Comparison of ENCODE assay signal across 7 worm cellular contexts in genomic region chrIII:7292569-7292968, ce11.
TF ChIP-seq lines count a peak whose summit lies in the region.

No protein-coding gene starts in this region.

TF ChIP-seq in whole organism, L1 larva, 84 proteins besides CTCF, POLR2A, EP300 and RAD21 (continues in another document):
- no peak for TF ChIP-seq snpc-4 (tag; optimal IDR thresholded peaks at IDR 0.05; lab: Kevin White, UChicago)
- peak in 1 of 2 experiments; percentile 5 for TF ChIP-seq efl-1 (optimal IDR thresholded peaks at IDR 0.05; lab: Kevin White, UChicago)
- TF ChIP-seq efl-1 (GFP tag; optimal IDR thresholded peaks at IDR 0.05 in 1 of 2; lab: Kevin White, UChicago), result no peak
- TF ChIP-seq dpl-1 (GFP tag; optimal IDR thresholded peaks at IDR 0.05; lab: Kevin White, UChicago), result peak in 1 of 3 experiments; percentile 32
- no peak for TF ChIP-seq sptf-1 (tag; optimal IDR thresholded peaks at IDR 0.05; lab: Kevin White, UChicago)
- TF ChIP-seq lin-14 (GFP tag; optimal IDR thresholded peaks at IDR 0.05; lab: Kevin White, UChicago), result peak; percentile 61
- TF ChIP-seq mep-1 (tag; optimal IDR thresholded peaks at IDR 0.05; lab: Kevin White, UChicago), result peak; percentile 69
- TF ChIP-seq sox-4 (tag; optimal IDR thresholded peaks at IDR 0.05; lab: Kevin White, UChicago), result no peak
- TF ChIP-seq snu-23 (GFP tag; optimal IDR thresholded peaks at IDR 0.05; lab: Kevin White, UChicago), result peak; percentile 10
- TF ChIP-seq ets-5 (GFP tag; IDR thresholded peaks at IDR 0.05; lab: Robert Waterston, UW), result no peak
- peak in 1 of 2 experiments; percentile 28 for TF ChIP-seq lsy-2 (tag; optimal IDR thresholded peaks at IDR 0.05; lab: Kevin White, UChicago)
- TF ChIP-seq C16A3.4 (tag; optimal IDR thresholded peaks at IDR 0.05; lab: Kevin White, UChicago), result peak; percentile 22
- TF ChIP-seq blmp-1 (tag; optimal IDR thresholded peaks at IDR 0.05; lab: Kevin White, UChicago), result peak; percentile 98

TF ChIP-seq in whole organism, L2 larva, 48 proteins besides CTCF, POLR2A, EP300 and RAD21 (continues in another document):
- TF ChIP-seq lsy-2 (tag; optimal IDR thresholded peaks at IDR 0.05; lab: Kevin White, UChicago) (no peak), mdl-1 (tag; optimal IDR thresholded peaks at IDR 0.05; lab: Kevin White, UChicago) (peak in 1 of 2 experiments; percentile 18), nhr-129 (tag; optimal IDR thresholded peaks at IDR 0.05; lab: Kevin White, UChicago) (peak; percentile 35), nhr-23 (tag; optimal IDR thresholded peaks at IDR 0.05; lab: Kevin White, UChicago) (no peak), R02D3.7 (tag; optimal IDR thresholded peaks at IDR 0.05; lab: Kevin White, UChicago) (no peak), peb-1 (tag; optimal IDR thresholded peaks at IDR 0.05; lab: Kevin White, UChicago) (no peak), unc-55 (GFP tag; optimal IDR thresholded peaks at IDR 0.05; lab: Kevin White, UChicago) (peak; percentile 4), ceh-82 (tag; optimal IDR thresholded peaks at IDR 0.05; lab: Kevin White, UChicago) (no peak), nhr-21 (tag; optimal IDR thresholded peaks at IDR 0.05; lab: Kevin White, UChicago) (no peak), ztf-1 (GFP tag; conservative IDR thresholded peaks at IDR 0.05; lab: Robert Waterston, UW) (no peak), fos-1 (tag; optimal IDR thresholded peaks at IDR 0.05; lab: Kevin White, UChicago) (peak; percentile 35), ZK546.5 (tag; optimal IDR thresholded peaks at IDR 0.05; lab: Kevin White, UChicago) (no peak), nhr-11 (tag; optimal IDR thresholded peaks at IDR 0.05; lab: Kevin White, UChicago) (no peak), sem-4 (tag; optimal IDR thresholded peaks at IDR 0.05; lab: Kevin White, UChicago) (no peak)

TF ChIP-seq in whole organism, L3 larva, 47 proteins besides CTCF, POLR2A, EP300 and RAD21 (continues in another document):
- TF ChIP-seq elt-2 (tag; optimal IDR thresholded peaks at IDR 0.05; lab: Kevin White, UChicago), result no peak
- no peak for TF ChIP-seq nhr-67 (tag; optimal IDR thresholded peaks at IDR 0.05; lab: Kevin White, UChicago)
- TF ChIP-seq snpc-4 (tag; optimal IDR thresholded peaks at IDR 0.05; lab: Kevin White, UChicago), result no peak
- TF ChIP-seq ceh-28 (tag; optimal IDR thresholded peaks at IDR 0.05; lab: Kevin White, UChicago), result no peak
- no peak for TF ChIP-seq tbx-2 (tag; optimal IDR thresholded peaks at IDR 0.05; lab: Kevin White, UChicago)
- TF ChIP-seq unc-39 (tag; optimal IDR thresholded peaks at IDR 0.05; lab: Kevin White, UChicago), result no peak
- peak; percentile 7 for TF ChIP-seq lin-39 (tag; optimal IDR thresholded peaks at IDR 0.05; lab: Kevin White, UChicago)
- no peak for TF ChIP-seq ZK546.5 (tag; optimal IDR thresholded peaks at IDR 0.05; lab: Kevin White, UChicago)
- TF ChIP-seq nhr-23 (tag; optimal IDR thresholded peaks at IDR 0.05; lab: Kevin White, UChicago), result no peak
- TF ChIP-seq lsy-12 (tag; optimal IDR thresholded peaks at IDR 0.05; lab: Kevin White, UChicago), result no peak
- TF ChIP-seq sea-2 (GFP tag; optimal IDR thresholded peaks at IDR 0.05; lab: Kevin White, UChicago), result no peak
- TF ChIP-seq fkh-10 (GFP tag; optimal IDR thresholded peaks at IDR 0.05; lab: Kevin White, UChicago), result no peak
- TF ChIP-seq nhr-76 (tag; optimal IDR thresholded peaks at IDR 0.05; lab: Kevin White, UChicago), result no peak
- no peak for TF ChIP-seq elt-1 (tag; optimal IDR thresholded peaks at IDR 0.05; lab: Kevin White, UChicago)
- no peak for TF ChIP-seq fos-1 (tag; optimal IDR thresholded peaks at IDR 0.05; lab: Kevin White, UChicago)

TF ChIP-seq in whole organism, L4 larva, 104 proteins besides CTCF, POLR2A, EP300 and RAD21 (continues in another document):
- TF ChIP-seq mep-1 (tag; optimal IDR thresholded peaks at IDR 0.05; lab: Kevin White, UChicago), result peak; percentile 31
- TF ChIP-seq F44E2.7 (GFP tag; IDR thresholded peaks at IDR 0.05; lab: Robert Waterston, UW), result no peak
- no peak for TF ChIP-seq hlh-11 (tag; optimal IDR thresholded peaks at IDR 0.05; lab: Kevin White, UChicago)
- TF ChIP-seq fkh-10 (GFP tag; optimal IDR thresholded peaks at IDR 0.05; lab: Kevin White, UChicago), result no peak
- no peak for TF ChIP-seq dpl-1 (GFP tag; optimal IDR thresholded peaks at IDR 0.05; lab: Kevin White, UChicago)
- TF ChIP-seq tra-1 (GFP tag; IDR thresholded peaks at IDR 0.05; lab: Robert Waterston, UW), result no peak
- no peak for TF ChIP-seq duxl-1 (tag; optimal IDR thresholded peaks at IDR 0.05; lab: Kevin White, UChicago; ENCODE audit: poor library complexity)
- TF ChIP-seq nhr-42 (GFP tag; IDR thresholded peaks at IDR 0.05; lab: Robert Waterston, UW), result no peak
- no peak for TF ChIP-seq lin-38 (GFP tag; IDR thresholded peaks at IDR 0.05; lab: Robert Waterston, UW)
- TF ChIP-seq snpc-1.2 (GFP tag; IDR thresholded peaks at IDR 0.05; lab: Robert Waterston, UW), result no peak
- TF ChIP-seq nhr-48 (tag; optimal IDR thresholded peaks at IDR 0.05; lab: Kevin White, UChicago), result no peak
- no peak for TF ChIP-seq mxl-2 (GFP tag; conservative IDR thresholded peaks at IDR 0.05; lab: Robert Waterston, UW)
- TF ChIP-seq aha-1 (tag; lab: Kevin White, UChicago), result peak; percentile 91
- no peak for TF ChIP-seq ceh-28 (tag; optimal IDR thresholded peaks at IDR 0.05; lab: Kevin White, UChicago)
- peak; percentile 38 for TF ChIP-seq nhr-28 (tag; optimal IDR thresholded peaks at IDR 0.05; lab: Kevin White, UChicago)

TF ChIP-seq in whole organism, late embryonic, 69 proteins besides CTCF, POLR2A, EP300 and RAD21:
- TF ChIP-seq unc-55 (GFP tag; optimal IDR thresholded peaks at IDR 0.05; lab: Kevin White, UChicago) (peak; percentile 10), elt-4 (tag; optimal IDR thresholded peaks at IDR 0.05; lab: Kevin White, UChicago) (no peak)

TF ChIP-seq in whole organism, mixed stage, embryonic, 35 proteins besides CTCF, POLR2A, EP300 and RAD21:
- TF ChIP-seq mab-5 (tag; optimal IDR thresholded peaks at IDR 0.05; lab: Kevin White, UChicago) (no peak), mls-2 (tag; optimal IDR thresholded peaks at IDR 0.05; lab: Kevin White, UChicago) (no peak), blmp-1 (tag; optimal IDR thresholded peaks at IDR 0.05; lab: Kevin White, UChicago) (peak; percentile 59)

TF ChIP-seq in whole organism, young adult, 124 proteins besides CTCF, POLR2A, EP300 and RAD21:
- TF ChIP-seq pbrm-1 (GFP tag; IDR thresholded peaks at IDR 0.05; lab: Robert Waterston, UW) (no peak), F39B2.1 (GFP tag; IDR thresholded peaks at IDR 0.05; lab: Robert Waterston, UW) (no peak), let-607 (tag; optimal IDR thresholded peaks at IDR 0.05; lab: Kevin White, UChicago) (peak in 1 of 2 experiments; percentile 2), tlf-1 (GFP tag; optimal IDR thresholded peaks at IDR 0.05; lab: Kevin White, UChicago) (no peak), Y53G8AR.9 (GFP tag; conservative IDR thresholded peaks at IDR 0.05; lab: Robert Waterston, UW) (no peak), lsl-1 (GFP tag; optimal IDR thresholded peaks at IDR 0.05; lab: Kevin White, UChicago) (no peak), nhr-80 (tag; optimal IDR thresholded peaks at IDR 0.05; lab: Kevin White, UChicago) (peak; percentile 40), F23B12.7 (tag; optimal IDR thresholded peaks at IDR 0.05; lab: Kevin White, UChicago; ENCODE audit: insufficient read depth) (no peak)
